Worm (Caenorhabditis elegans) whole organism, early embryonic: ENCODE results near the gene tebp-1.

ENCODE experiments used
- ama-1 ChIP-seq: fragments of 150-350 bp; optimal IDR thresholded peaks from 2 replicates; lab custom pipeline; 2014
- ceh-13 ChIP-seq: fragments of 200-800 bp; sonication (Bioruptor generic); optimal IDR thresholded peaks from 2 replicates; lab custom pipeline; 2018; ENCODE audit warnings: mild to moderate bottlenecking, missing genetic modification characterization, missing compliant biosample characterization
- ets-7 ChIP-seq: sonication (generic microtip); optimal IDR thresholded peaks from 2 replicates; lab custom pipeline; 2016; ENCODE audit warnings: missing genotype, missing genetic modification characterization, missing compliant biosample characterization
- hmg-4 ChIP-seq: fragments of 200-800 bp; sonication (Bioruptor generic); optimal IDR thresholded peaks from 2 replicates; lab custom pipeline; 2018; ENCODE audit warnings: mild to moderate bottlenecking, missing genetic modification characterization, missing compliant biosample characterization
- scrt-1 ChIP-seq: fragments of 200-800 bp; sonication (Bioruptor generic); IDR thresholded peaks from 2 replicates; pipeline ENCODE4 v1.3.6; 2022; ENCODE audit warnings: missing genetic modification characterization, missing compliant biosample characterization
- tbx-37 ChIP-seq: fragments of 200-800 bp; sonication (Bioruptor generic); conservative IDR thresholded peaks from 2 replicates; pipeline ENCODE4 v1.3.6; 2022; ENCODE audit warnings: missing genetic modification reagents, missing genetic modification characterization, missing compliant biosample characterization

ce11 chrII:14350768-14351167, 11.1 kb upstream of the tebp-1 start:
- no peak for TF ChIP-seq ets-7 (tag; lab: Kevin White, UChicago)
- TF ChIP-seq ama-1 (lab: Kevin White, UChicago) = no peak
- TF ChIP-seq tbx-37 (GFP tag; lab: Robert Waterston, UW) = no peak
- TF ChIP-seq scrt-1 (GFP tag; lab: Robert Waterston, UW) = no peak
- TF ChIP-seq hmg-4 (GFP tag; lab: Kevin White, UChicago) = no peak
- TF ChIP-seq ceh-13 (GFP tag; lab: Kevin White, UChicago) = no peak
